Worm (Caenorhabditis elegans) whole organism, L2 larva: ENCODE data around the gene eef-1A.2.

Experiments
- ama-1 ChIP-seq: fragments of 150-350 bp; optimal IDR thresholded peaks from 2 replicates; lab custom pipeline; 2018; ENCODE audit warnings: inconsistent platforms
- blmp-1 ChIP-seq: sonication (generic microtip); optimal IDR thresholded peaks from 2 replicates; lab custom pipeline; 2017; ENCODE audit warnings: missing genetic modification characterization, mild to moderate bottlenecking, missing compliant biosample characterization, antibody characterized with exemption, moderate library complexity; ENCODE audit not compliant: insufficient read depth
- elt-1 ChIP-seq: fragments of 150-350 bp; optimal IDR thresholded peaks from 2 replicates; lab custom pipeline; 2014; ENCODE audit warnings: missing biosample characterization, missing genetic modification characterization
- nhr-25 ChIP-seq: fragments of 150-350 bp; sonication (generic microtip); optimal IDR thresholded peaks from 3 replicates; lab custom pipeline; 2014; ENCODE audit warnings: missing biosample characterization, missing genetic modification characterization
- peb-1 ChIP-seq: fragments of 150-350 bp; optimal IDR thresholded peaks from 2 replicates; lab custom pipeline; 2014; ENCODE audit warnings: missing biosample characterization, missing genetic modification characterization
- zag-1 ChIP-seq: fragments of 150-350 bp; optimal IDR thresholded peaks from 2 replicates; lab custom pipeline; 2014; ENCODE audit warnings: missing biosample characterization, missing genetic modification characterization
- ztf-11 ChIP-seq: sonication (generic microtip); optimal IDR thresholded peaks from 2 replicates; lab custom pipeline; 2017; ENCODE audit warnings: missing biosample characterization, missing genetic modification characterization

ce11 chrX:7776509-7777001 lies 46.9 kb upstream of the eef-1A.2 start, which contains the start of gene mec-7:
- TF ChIP-seq ztf-11 (tag; lab: Kevin White, UChicago) (no peak), nhr-25 (no peak), blmp-1 (tag; lab: Kevin White, UChicago) (no peak), zag-1 (tag; lab: Kevin White, UChicago) (no peak), elt-1 (tag; lab: Kevin White, UChicago) (no peak), ama-1 (lab: Kevin White, UChicago) (no peak), peb-1 (tag; lab: Kevin White, UChicago) (no peak)
